Worm (Caenorhabditis elegans): Measurements from ENCODE around the gene clc-29.

clc-29 gene

ce11 chrIII:8356407-8356881 is 8.7 kb upstream of the clc-29 start:
- no peak for TF ChIP-seq snpc-4 (tag; optimal IDR thresholded peaks at IDR 0.05)
- peak; percentile 33 for TF ChIP-seq pha-4 (tag; optimal IDR thresholded peaks at IDR 0.05)
- no peak for TF ChIP-seq elt-1 (tag; optimal IDR thresholded peaks at IDR 0.05; ENCODE audit: borderline replicate concordance, insufficient read depth)
- no peak for TF ChIP-seq nhr-28 (tag; optimal IDR thresholded peaks at IDR 0.05)
- no peak for TF ChIP-seq blmp-1 (tag; optimal IDR thresholded peaks at IDR 0.05)
- peak; percentile 64 for TF ChIP-seq unc-120 (tag; optimal IDR thresholded peaks at IDR 0.05; ENCODE audit: poor library complexity, severe bottlenecking)
- no peak for TF ChIP-seq unc-39 (tag; optimal IDR thresholded peaks at IDR 0.05)
- TF ChIP-seq sptf-1 (tag; optimal IDR thresholded peaks at IDR 0.05): no peak
- peak; percentile 47 for TF ChIP-seq lin-32 (GFP tag; optimal IDR thresholded peaks at IDR 0.05)
- TF ChIP-seq ceh-43 (GFP tag; optimal IDR thresholded peaks at IDR 0.05): no peak
- TF ChIP-seq tbx-8 (GFP tag; optimal IDR thresholded peaks at IDR 0.05): no peak
- no peak for TF ChIP-seq elt-3 (tag; optimal IDR thresholded peaks at IDR 0.05)
- TF ChIP-seq ztf-11 (tag; optimal IDR thresholded peaks at IDR 0.05): no peak
- peak; percentile 68 for TF ChIP-seq ces-1 (GFP tag; optimal IDR thresholded peaks at IDR 0.05)
- no peak for TF ChIP-seq drap-1 (GFP tag; optimal IDR thresholded peaks at IDR 0.05)
- TF ChIP-seq zip-8 (tag; optimal IDR thresholded peaks at IDR 0.05): no peak
- peak; percentile 35 for TF ChIP-seq lsy-2 (tag; optimal IDR thresholded peaks at IDR 0.05)
- TF ChIP-seq nhr-76 (tag; optimal IDR thresholded peaks at IDR 0.05): no peak
- TF ChIP-seq mep-1 (tag; optimal IDR thresholded peaks at IDR 0.05): peak; percentile 48
- no peak for TF ChIP-seq flh-1 (GFP tag; optimal IDR thresholded peaks at IDR 0.05)
- TF ChIP-seq lin-13 (tag; optimal IDR thresholded peaks at IDR 0.05): no peak
- TF ChIP-seq ceh-83 (GFP tag; optimal IDR thresholded peaks at IDR 0.05): no peak
- TF ChIP-seq sem-2 (GFP tag; optimal IDR thresholded peaks at IDR 0.05): no peak
- no peak for TF ChIP-seq ceh-39 (tag; optimal IDR thresholded peaks at IDR 0.05)
- peak; percentile 31 for TF ChIP-seq M03D4.4 (tag; optimal IDR thresholded peaks at IDR 0.05)
- TF ChIP-seq mls-2 (tag; optimal IDR thresholded peaks at IDR 0.05): peak; percentile 62
- no peak for TF ChIP-seq nhr-2 (tag; optimal IDR thresholded peaks at IDR 0.05)
- TF ChIP-seq nhr-237 (tag; optimal IDR thresholded peaks at IDR 0.05): peak; percentile 28
- no peak for TF ChIP-seq mab-5 (tag; optimal IDR thresholded peaks at IDR 0.05)
- peak; percentile 70 for TF ChIP-seq hlh-1 (tag; optimal IDR thresholded peaks at IDR 0.05)
- TF ChIP-seq ham-2 (GFP tag; optimal IDR thresholded peaks at IDR 0.05): no peak
- no peak for TF ChIP-seq bed-3 (GFP tag; optimal IDR thresholded peaks at IDR 0.05)
- no peak for TF ChIP-seq nhr-12 (tag; optimal IDR thresholded peaks at IDR 0.05)
- peak; percentile 71 for TF ChIP-seq unc-62 (GFP tag; optimal IDR thresholded peaks at IDR 0.05)
- peak; percentile 78 for TF ChIP-seq cnd-1 (tag; optimal IDR thresholded peaks at IDR 0.05)

ce11 chrIII:8355462-8355815 is 7.7 kb upstream of the clc-29 start:
- TF ChIP-seq tbx-8 (GFP tag; optimal IDR thresholded peaks at IDR 0.05) (no peak), lsy-2 (tag; optimal IDR thresholded peaks at IDR 0.05) (no peak)

ce11 chrIII:8354644-8355461 is 7.1 kb upstream of the clc-29 start, which contains the start of gene unc-116:
unc-116 (minus strand) TSS chrIII:8355174.
- TF ChIP-seq ham-2 (GFP tag; optimal IDR thresholded peaks at IDR 0.05) (peak; percentile 11), elt-3 (tag; optimal IDR thresholded peaks at IDR 0.05) (peak; percentile 13), ces-1 (GFP tag; optimal IDR thresholded peaks at IDR 0.05) (peak; percentile 50), pha-4 (tag; optimal IDR thresholded peaks at IDR 0.05) (peak; percentile 78), flh-1 (GFP tag; optimal IDR thresholded peaks at IDR 0.05) (no peak), mls-2 (tag; optimal IDR thresholded peaks at IDR 0.05) (no peak), sem-2 (GFP tag; optimal IDR thresholded peaks at IDR 0.05) (no peak), unc-39 (tag; optimal IDR thresholded peaks at IDR 0.05) (no peak), nhr-2 (tag; optimal IDR thresholded peaks at IDR 0.05) (no peak), drap-1 (GFP tag; optimal IDR thresholded peaks at IDR 0.05) (no peak), snpc-4 (tag; optimal IDR thresholded peaks at IDR 0.05) (no peak), sptf-1 (tag; optimal IDR thresholded peaks at IDR 0.05) (no peak), nhr-237 (tag; optimal IDR thresholded peaks at IDR 0.05) (peak; percentile 69), unc-120 (tag; optimal IDR thresholded peaks at IDR 0.05; ENCODE audit: poor library complexity, severe bottlenecking) (no peak)
